Worm (Caenorhabditis elegans): ENCODE data around the gene Y51A2B.2.
A peak's percentile ranks its signal among the peaks of the same experiment; 100 is the strongest.

The Y51A2B.2 gene

DNA sequence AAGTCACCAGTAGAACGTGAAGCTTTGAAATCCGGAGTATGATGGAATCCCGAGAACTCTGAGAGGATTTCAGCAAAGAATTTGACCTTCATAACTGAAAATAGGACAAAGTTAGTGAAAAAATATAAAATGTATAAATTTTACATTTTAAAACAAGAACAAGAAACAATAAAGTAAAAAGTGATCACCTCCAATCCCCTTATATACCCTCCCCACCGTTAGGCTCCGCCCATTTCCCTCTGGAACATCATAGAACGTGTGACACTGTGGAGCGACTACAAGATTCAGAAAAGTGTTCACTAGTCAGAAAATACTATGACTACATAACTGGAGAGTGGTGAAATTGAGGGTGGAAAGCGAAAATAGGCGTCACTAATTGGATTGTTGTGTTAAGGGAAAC lies 43.2 kb upstream of the Y51A2B.2 start, which contains the start of gene B0462.4:
TSS of gene B0462.4 (minus strand) at position 101 of the 400 bp plus-strand sequence.
- no peak for TF ChIP-seq egl-27 (tag; optimal IDR thresholded peaks at IDR 0.05)
- TF ChIP-seq unc-39 (tag; optimal IDR thresholded peaks at IDR 0.05): no peak
- TF ChIP-seq rbr-2 (tag; optimal IDR thresholded peaks at IDR 0.05): no peak
- no peak for TF ChIP-seq vab-7 (GFP tag; IDR thresholded peaks at IDR 0.05)
- TF ChIP-seq madf-5 (GFP tag; IDR thresholded peaks at IDR 0.05): no peak
- no peak for TF ChIP-seq fos-1 (tag; optimal IDR thresholded peaks at IDR 0.05)
- no peak for TF ChIP-seq lim-7 (GFP tag; IDR thresholded peaks at IDR 0.05)
- TF ChIP-seq nhr-102 (tag; optimal IDR thresholded peaks at IDR 0.05): no peak
- TF ChIP-seq gei-8 (GFP tag; optimal IDR thresholded peaks at IDR 0.05): no peak
- no peak for TF ChIP-seq dpl-1 (GFP tag; optimal IDR thresholded peaks at IDR 0.05)
- no peak for TF ChIP-seq ceh-20 (GFP tag; IDR thresholded peaks at IDR 0.05)
- TF ChIP-seq ceh-82 (tag; optimal IDR thresholded peaks at IDR 0.05): no peak
- no peak for TF ChIP-seq mdl-1 (tag; optimal IDR thresholded peaks at IDR 0.05)
- TF ChIP-seq ces-1 (GFP tag; optimal IDR thresholded peaks at IDR 0.05): no peak
- TF ChIP-seq aha-1 (tag): no peak
- no peak for TF ChIP-seq lin-13 (GFP tag; optimal IDR thresholded peaks at IDR 0.05)
- no peak for TF ChIP-seq duxl-1 (tag; optimal IDR thresholded peaks at IDR 0.05; ENCODE audit: poor library complexity)
- no peak for TF ChIP-seq dmd-9 (GFP tag; IDR thresholded peaks at IDR 0.05)

DNA sequence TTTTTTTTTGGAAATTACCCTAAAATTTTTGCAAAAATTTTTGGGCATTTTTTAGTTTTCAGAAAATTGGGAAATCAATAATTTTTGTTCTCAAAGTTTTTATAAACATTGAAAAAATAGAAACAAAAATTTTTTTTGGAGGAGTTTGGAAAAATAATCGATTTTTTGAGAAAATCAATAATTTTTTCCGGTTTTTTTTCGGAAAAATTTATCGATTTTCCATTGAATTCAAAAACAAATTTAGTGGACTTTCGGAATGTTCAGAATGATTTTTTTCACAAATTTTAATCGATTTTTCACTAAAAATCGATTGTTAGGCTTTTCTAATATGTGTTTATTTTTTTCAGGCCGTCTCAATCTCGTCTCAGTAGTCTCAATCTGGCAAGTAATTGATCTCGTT lies 36.7 kb upstream of the Y51A2B.2 start:
- TF ChIP-seq ceh-28 (tag; optimal IDR thresholded peaks at IDR 0.05) (peak; percentile 69), fos-1 (tag; optimal IDR thresholded peaks at IDR 0.05) (no peak), ceh-44 (GFP tag; IDR thresholded peaks at IDR 0.05) (no peak)

DNA sequence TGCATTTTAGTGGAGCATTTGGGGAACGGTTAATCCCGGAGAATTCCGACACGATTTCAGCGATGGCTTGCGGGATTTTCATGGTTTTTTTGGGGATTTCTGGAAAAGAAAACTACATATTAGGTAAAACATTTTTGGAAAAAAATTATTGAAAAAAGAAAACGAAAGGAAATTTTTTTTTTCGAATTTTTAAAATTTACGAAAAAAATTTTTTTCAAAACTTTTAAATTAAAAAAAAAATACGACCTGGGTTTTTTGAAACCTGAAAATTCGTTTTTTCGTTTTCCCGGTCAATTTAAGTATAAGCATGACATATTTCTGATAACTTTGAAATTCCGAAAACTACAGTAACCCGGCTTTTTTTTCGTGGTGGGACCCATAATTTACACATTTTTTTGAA lies 34.5 kb upstream of the Y51A2B.2 start, which contains the start of gene C08E8.10:
TSS of gene C08E8.10 (minus strand) at position 101 of the 400 bp plus-strand sequence.
- TF ChIP-seq nhr-237 (tag; optimal IDR thresholded peaks at IDR 0.05) (no peak), ceh-32 (tag; optimal IDR thresholded peaks at IDR 0.05; ENCODE audit: poor library complexity) (no peak), nhr-42 (GFP tag; IDR thresholded peaks at IDR 0.05) (no peak), daf-16 (GFP tag; optimal IDR thresholded peaks at IDR 0.05) (no peak), daf-16 (tag; optimal IDR thresholded peaks at IDR 0.05) (no peak), dve-1 (tag; optimal IDR thresholded peaks at IDR 0.05; ENCODE audit: insufficient read depth) (no peak), mdt-29 (GFP tag; IDR thresholded peaks at IDR 0.05) (no peak), madf-9 (GFP tag; conservative IDR thresholded peaks at IDR 0.05) (no peak), cey-2 (tag; optimal IDR thresholded peaks at IDR 0.05; ENCODE audit: borderline replicate concordance, insufficient read depth) (no peak)

DNA sequence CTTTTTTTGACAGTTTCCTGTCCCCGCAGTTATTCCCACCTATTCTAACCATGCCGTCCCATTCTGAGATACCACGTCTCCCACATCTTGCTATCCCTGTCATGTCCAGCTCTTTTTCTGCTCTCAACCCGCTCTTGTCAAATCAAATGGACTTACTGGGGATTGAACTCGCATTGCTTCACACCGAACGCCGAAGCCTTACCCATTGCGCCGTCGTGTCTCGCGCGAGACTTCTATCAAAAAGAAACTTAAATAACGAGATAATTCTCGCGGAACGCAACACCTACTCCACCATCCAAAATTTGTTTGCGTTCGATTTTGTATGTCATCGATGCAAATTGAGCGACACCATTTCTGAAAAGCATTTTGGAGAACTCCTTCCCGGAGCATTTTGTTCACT lies 30.1 kb upstream of the Y51A2B.2 start:
- TF ChIP-seq lin-38 (GFP tag; IDR thresholded peaks at IDR 0.05): peak; percentile 18; the same call in 1 of the 2 replicates
- TF ChIP-seq duxl-1 (tag; optimal IDR thresholded peaks at IDR 0.05; ENCODE audit: poor library complexity): no peak
- no peak for TF ChIP-seq daf-8 (GFP tag; IDR thresholded peaks at IDR 0.05)
- no peak for TF ChIP-seq ztf-7 (tag; optimal IDR thresholded peaks at IDR 0.05)
- TF ChIP-seq F37D6.2 (tag; optimal IDR thresholded peaks at IDR 0.05): no peak
- TF ChIP-seq F44E2.7 (GFP tag; IDR thresholded peaks at IDR 0.05): no peak
- no peak for TF ChIP-seq F10B5.3 (tag; optimal IDR thresholded peaks at IDR 0.05)
- TF ChIP-seq arid-1 (GFP tag; conservative IDR thresholded peaks at IDR 0.05): 0 out of 2 replicates have a peak, but pooled peaks have one; percentile 12
- TF ChIP-seq F26F4.8 (GFP tag; conservative IDR thresholded peaks at IDR 0.05): no peak
- no peak for TF ChIP-seq nhr-48 (tag; optimal IDR thresholded peaks at IDR 0.05)
- TF ChIP-seq snpc-1.2 (GFP tag; IDR thresholded peaks at IDR 0.05): peak; percentile 53; the same call in 1 of the 2 replicates

Measured in whole organism, L4 larva.